Worm (Caenorhabditis elegans) whole organism, mixed stage, embryonic: ENCODE measurements around the gene W10G6.6.

Experiments used
- elt-3 ChIP-seq: fragments of 150-350 bp; optimal IDR thresholded peaks from 2 replicates; lab custom pipeline; 2014; ENCODE audit warnings: missing biosample characterization, missing genetic modification characterization
- flh-1 ChIP-seq: fragments of 200-800 bp; sonication (Bioruptor generic); optimal IDR thresholded peaks from 2 replicates; lab custom pipeline; 2018; ENCODE audit warnings: mild to moderate bottlenecking, missing genetic modification characterization, moderate library complexity, missing compliant biosample characterization
- mls-2 ChIP-seq: sonication (generic microtip); optimal IDR thresholded peaks from 2 replicates; lab custom pipeline; 2016; ENCODE audit warnings: mild to moderate bottlenecking, missing genetic modification characterization, moderate library complexity, missing compliant biosample characterization
- nhr-12 ChIP-seq: fragments of 150-350 bp; optimal IDR thresholded peaks from 2 replicates; lab custom pipeline; 2014; ENCODE audit warnings: missing biosample characterization, missing genetic modification characterization
- nhr-2 ChIP-seq: fragments of 150-350 bp; optimal IDR thresholded peaks from 2 replicates; lab custom pipeline; 2014; ENCODE audit warnings: missing biosample characterization, missing genetic modification characterization
- nhr-28 ChIP-seq: fragments of 150-350 bp; optimal IDR thresholded peaks from 2 replicates; lab custom pipeline; 2014; ENCODE audit warnings: missing biosample characterization, missing genetic modification characterization
- pha-4 ChIP-seq: fragments of 150-350 bp; optimal IDR thresholded peaks from 2 replicates; lab custom pipeline; 2018; ENCODE audit warnings: missing biosample characterization, missing genetic modification reagents, missing genetic modification characterization
- snpc-4 ChIP-seq: fragments of 150-350 bp; optimal IDR thresholded peaks from 2 replicates; lab custom pipeline; 2014; ENCODE audit warnings: missing biosample characterization, missing genetic modification characterization
- unc-39 ChIP-seq: fragments of 150-350 bp; optimal IDR thresholded peaks from 2 replicates; lab custom pipeline; 2014; ENCODE audit warnings: missing biosample characterization, missing genetic modification characterization
- unc-62 ChIP-seq: fragments of 150-350 bp; optimal IDR thresholded peaks from 2 replicates; lab custom pipeline; 2014; ENCODE audit warnings: missing biosample characterization, missing genetic modification reagents, missing genetic modification characterization

DNA sequence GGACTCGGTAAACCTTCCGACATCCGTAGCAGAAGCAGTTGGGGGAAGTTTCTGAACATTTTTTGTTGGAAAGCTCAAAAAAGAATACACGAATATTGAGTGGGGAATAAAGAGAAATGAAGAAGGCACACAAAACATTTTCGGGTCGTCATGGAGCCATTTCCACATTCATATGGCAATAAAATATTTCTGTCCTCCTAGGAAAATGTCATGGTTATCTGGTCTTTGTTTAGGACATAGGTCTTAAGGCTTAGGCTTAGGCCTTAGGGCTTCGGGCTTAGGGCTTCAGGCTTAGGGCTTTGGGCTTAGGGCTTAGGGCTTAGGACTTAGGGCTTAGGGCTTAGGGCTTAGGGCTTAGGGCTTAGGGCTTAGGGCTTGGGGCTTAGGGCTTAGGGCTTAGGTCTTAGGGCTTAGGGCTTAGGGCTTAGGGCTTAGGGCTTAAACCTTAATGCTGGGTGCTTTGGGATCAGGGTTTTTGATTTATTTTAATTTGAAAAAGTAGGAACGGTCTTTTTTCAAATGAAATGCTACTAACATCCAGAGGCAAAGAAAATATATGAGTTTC, 51.3 kb downstream of the W10G6.6 start, which contains the start of gene R11.3:
- TF ChIP-seq unc-62 (GFP tag; lab: Kevin White, UChicago) (no peak), nhr-28 (no peak), elt-3 (tag; lab: Kevin White, UChicago) (no peak), nhr-12 (tag; lab: Kevin White, UChicago) (no peak), pha-4 (tag; lab: Kevin White, UChicago) (no peak), snpc-4 (tag; lab: Kevin White, UChicago) (no peak), nhr-2 (no peak), flh-1 (GFP tag; lab: Kevin White, UChicago) (no peak), unc-39 (no peak), mls-2 (tag; lab: Kevin White, UChicago) (no peak)
